Worm (Caenorhabditis elegans) whole organism, L4 larva: ENCODE measurements around the gene unc-1.

ENCODE experiments used
- D1046.2 ChIP-seq: fragments of 200-800 bp; sonication (Bioruptor generic); IDR thresholded peaks from 2 replicates; pipeline ENCODE4 v1.3.6; 2022; ENCODE audit warnings: missing genetic modification characterization, missing compliant biosample characterization
- F10B5.3 ChIP-seq: sonication (generic microtip); optimal IDR thresholded peaks from 2 replicates; lab custom pipeline; 2016; ENCODE audit warnings: mild to moderate bottlenecking, missing genetic modification characterization, missing compliant biosample characterization
- F26F4.8 ChIP-seq: fragments of 200-800 bp; sonication (Bioruptor generic); conservative IDR thresholded peaks from 2 replicates; pipeline ENCODE4 v1.3.6; 2022; ENCODE audit warnings: missing genetic modification characterization, missing compliant biosample characterization
- F37D6.2 ChIP-seq: sonication (generic microtip); optimal IDR thresholded peaks from 2 replicates; lab custom pipeline; 2016; ENCODE audit warnings: mild to moderate bottlenecking, missing genetic modification characterization, missing compliant biosample characterization
- Y5F2A.4 ChIP-seq: fragments of 200-800 bp; sonication (Bioruptor generic); optimal IDR thresholded peaks from 2 replicates; lab custom pipeline; 2018; ENCODE audit warnings: mild to moderate bottlenecking, missing genetic modification characterization, missing compliant biosample characterization
- ZK337.2 ChIP-seq: fragments of 200-800 bp; sonication (Bioruptor generic); IDR thresholded peaks from 2 replicates; pipeline ENCODE4 v1.3.6; 2022; ENCODE audit warnings: missing genetic modification reagents, missing genetic modification characterization, missing compliant biosample characterization
- aha-1 ChIP-seq: fragments of 150-350 bp; peaks from one replicate; lab custom pipeline; 2014; ENCODE audit warnings: missing biosample characterization, missing genetic modification characterization
- aly-2 ChIP-seq: sonication (generic microtip); optimal IDR thresholded peaks from 2 replicates; lab custom pipeline; 2018; ENCODE audit warnings: missing biosample characterization, missing genetic modification characterization
- ceh-20 ChIP-seq: fragments of 200-800 bp; sonication (Bioruptor generic); IDR thresholded peaks from 2 replicates; pipeline ENCODE4 v1.3.6; 2022; ENCODE audit warnings: missing genetic modification reagents, missing genetic modification characterization, missing compliant biosample characterization
- ceh-28 ChIP-seq: fragments of 150-350 bp; optimal IDR thresholded peaks from 2 replicates; lab custom pipeline; 2014; ENCODE audit warnings: missing biosample characterization, missing genetic modification reagents, missing genetic modification characterization
- ceh-62 ChIP-seq: sonication (generic microtip); optimal IDR thresholded peaks from 2 replicates; lab custom pipeline; 2017; ENCODE audit warnings: missing biosample characterization, missing genetic modification characterization
- ceh-82 ChIP-seq: sonication (generic microtip); optimal IDR thresholded peaks from 2 replicates; lab custom pipeline; 2017; ENCODE audit warnings: missing biosample characterization, missing genetic modification characterization
- ces-1 ChIP-seq: fragments of 150-350 bp; sonication (generic microtip); optimal IDR thresholded peaks from 4 replicates; lab custom pipeline; 2014; ENCODE audit warnings: missing biosample characterization, missing genetic modification reagents, missing genetic modification characterization
- cey-2 ChIP-seq: sonication (generic microtip); optimal IDR thresholded peaks from 3 replicates; lab custom pipeline; 2017; ENCODE audit warnings: missing genetic modification characterization, mild to moderate bottlenecking, missing compliant biosample characterization, antibody characterized with exemption, borderline replicate concordance; ENCODE audit not compliant: insufficient read depth
- ctbp-1 ChIP-seq: fragments of 200-800 bp; sonication (Bioruptor generic); IDR thresholded peaks from 2 replicates; pipeline ENCODE4 v1.3.6; 2022; ENCODE audit warnings: missing genetic modification reagents, missing genetic modification characterization, missing compliant biosample characterization
- daf-16 ChIP-seq, 3 experiments: sonication (generic microtip); optimal IDR thresholded peaks; 2 replicates each; lab custom pipeline; 2016 to 2017; ENCODE audit warnings: missing genetic modification characterization in 3 of 3, missing genetic modification reagents in 3 of 3, mild to moderate bottlenecking in 2 of 3, missing compliant biosample characterization in 2 of 3, missing biosample characterization in 1 of 3, moderate library complexity in 1 of 3
- daf-19 ChIP-seq: fragments of 200-800 bp; sonication (Bioruptor generic); conservative IDR thresholded peaks from 2 replicates; pipeline ENCODE4 v1.3.6; 2022; ENCODE audit warnings: missing genetic modification characterization, missing compliant biosample characterization
- daf-8 ChIP-seq: fragments of 200-800 bp; sonication (Bioruptor generic); IDR thresholded peaks from 2 replicates; pipeline ENCODE4 v1.3.6; 2022; ENCODE audit warnings: missing genetic modification characterization, missing compliant biosample characterization
- dmd-6 ChIP-seq: fragments of 200-800 bp; sonication (Bioruptor generic); IDR thresholded peaks from 2 replicates; pipeline ENCODE4 v1.3.6; 2022; ENCODE audit warnings: missing genetic modification reagents, missing genetic modification characterization, missing compliant biosample characterization
- dmd-9 ChIP-seq: fragments of 200-800 bp; sonication (Bioruptor generic); IDR thresholded peaks from 2 replicates; pipeline ENCODE4 v1.3.6; 2022; ENCODE audit warnings: missing genetic modification reagents, missing genetic modification characterization, missing compliant biosample characterization
- duxl-1 ChIP-seq: sonication (generic microtip); optimal IDR thresholded peaks from 2 replicates; lab custom pipeline; 2016; ENCODE audit warnings: mild to moderate bottlenecking, missing genetic modification characterization, moderate library complexity, missing compliant biosample characterization; ENCODE audit not compliant: poor library complexity
- egl-27 ChIP-seq: sonication (generic microtip); optimal IDR thresholded peaks from 3 replicates; lab custom pipeline; 2017; ENCODE audit warnings: missing biosample characterization, missing genetic modification reagents, missing genetic modification characterization
- fkh-10 ChIP-seq: fragments of 150-350 bp; optimal IDR thresholded peaks from 2 replicates; lab custom pipeline; 2014; ENCODE audit warnings: missing biosample characterization, missing genetic modification reagents, missing genetic modification characterization
- gei-8 ChIP-seq: fragments of 200-800 bp; sonication (Bioruptor generic); optimal IDR thresholded peaks from 2 replicates; lab custom pipeline; 2018; ENCODE audit warnings: mild to moderate bottlenecking, missing genetic modification characterization, missing compliant biosample characterization
- hif-1 ChIP-seq, 2 experiments: sonication (generic microtip); optimal IDR thresholded peaks; 2 replicates each; lab custom pipeline; 2016 to 2017; ENCODE audit warnings: missing compliant biosample characterization in 2 of 2, missing genetic modification characterization in 2 of 2, missing genetic modification reagents in 2 of 2, missing genotype in 2 of 2, mild to moderate bottlenecking in 1 of 2
- hlh-11 ChIP-seq: fragments of 200-800 bp; sonication (Bioruptor generic); optimal IDR thresholded peaks from 2 replicates; lab custom pipeline; 2018; ENCODE audit warnings: mild to moderate bottlenecking, missing genetic modification characterization, missing compliant biosample characterization
- lim-7 ChIP-seq: fragments of 200-800 bp; sonication (Bioruptor generic); IDR thresholded peaks from 2 replicates; pipeline ENCODE4 v1.3.6; 2022; ENCODE audit warnings: missing genetic modification characterization, missing compliant biosample characterization
- lin-29 ChIP-seq: fragments of 200-800 bp; sonication (Bioruptor generic); IDR thresholded peaks from 2 replicates; pipeline ENCODE4 v1.3.6; 2022; ENCODE audit warnings: missing genetic modification reagents, missing genetic modification characterization, missing compliant biosample characterization
- mes-2 ChIP-seq: sonication (generic microtip); optimal IDR thresholded peaks from 2 replicates; lab custom pipeline; 2016; ENCODE audit warnings: missing genotype, mild to moderate bottlenecking, missing genetic modification characterization, missing compliant biosample characterization; ENCODE audit not compliant: poor library complexity, severe bottlenecking
- mxl-3 ChIP-seq: fragments of 200-800 bp; sonication (Bioruptor generic); optimal IDR thresholded peaks from 2 replicates; lab custom pipeline; 2018; ENCODE audit warnings: mild to moderate bottlenecking, missing genetic modification characterization, missing compliant biosample characterization
- nhr-102 ChIP-seq: sonication (generic microtip); optimal IDR thresholded peaks from 2 replicates; lab custom pipeline; 2016; ENCODE audit warnings: mild to moderate bottlenecking, missing genetic modification characterization, moderate library complexity, missing compliant biosample characterization
- nhr-11 ChIP-seq: fragments of 150-350 bp; optimal IDR thresholded peaks from 2 replicates; lab custom pipeline; 2014; ENCODE audit warnings: missing biosample characterization, missing genetic modification characterization
- nhr-111 ChIP-seq: fragments of 200-800 bp; sonication (Bioruptor generic); optimal IDR thresholded peaks from 2 replicates; lab custom pipeline; 2018; ENCODE audit warnings: mild to moderate bottlenecking, missing genetic modification characterization, missing compliant biosample characterization
- nhr-25 ChIP-seq: sonication (generic microtip); optimal IDR thresholded peaks from 2 replicates; lab custom pipeline; 2017; ENCODE audit warnings: missing genetic modification characterization, mild to moderate bottlenecking, missing compliant biosample characterization, antibody characterized with exemption, moderate library complexity, borderline replicate concordance; ENCODE audit not compliant: insufficient read depth
- nhr-28 ChIP-seq: fragments of 150-350 bp; optimal IDR thresholded peaks from 2 replicates; lab custom pipeline; 2014; ENCODE audit warnings: missing biosample characterization, missing genetic modification characterization
- nhr-42 ChIP-seq: fragments of 200-800 bp; sonication (Bioruptor generic); IDR thresholded peaks from 2 replicates; pipeline ENCODE4 v1.3.6; 2022; ENCODE audit warnings: missing genetic modification characterization, missing compliant biosample characterization
- nhr-77 ChIP-seq: fragments of 150-350 bp; optimal IDR thresholded peaks from 2 replicates; lab custom pipeline; 2014; ENCODE audit warnings: missing biosample characterization, missing genetic modification characterization
- pha-4 ChIP-seq, 2 experiments: fragments of 150-350 bp in 1 of 2; fragments of 200-800 bp in 1 of 2; sonication (Bioruptor generic) in 1 of 2; IDR thresholded peaks in 1 of 2; optimal IDR thresholded peaks in 1 of 2; 2 replicates each; pipeline versions ENCODE4 v1.3.6 to Lab custom; 2014 to 2022; ENCODE audit warnings: missing genetic modification characterization in 2 of 2, missing genetic modification reagents in 2 of 2, missing biosample characterization in 1 of 2, missing compliant biosample characterization in 1 of 2
- pqm-1 ChIP-seq: sonication (generic microtip); optimal IDR thresholded peaks from 2 replicates; lab custom pipeline; 2017; ENCODE audit warnings: missing biosample characterization, missing genetic modification characterization
- rbr-2 ChIP-seq: sonication (generic microtip); optimal IDR thresholded peaks from 2 replicates; lab custom pipeline; 2016; ENCODE audit warnings: missing genotype, missing genetic modification characterization, missing compliant biosample characterization
- saeg-2 ChIP-seq: fragments of 200-800 bp; sonication (Bioruptor generic); IDR thresholded peaks from 2 replicates; pipeline ENCODE4 v1.3.6; 2022; ENCODE audit warnings: missing genetic modification reagents, missing genetic modification characterization, missing compliant biosample characterization
- set-16 ChIP-seq: fragments of 200-800 bp; sonication (Bioruptor generic); IDR thresholded peaks from 2 replicates; pipeline ENCODE4 v1.3.6; 2022; ENCODE audit warnings: missing genetic modification reagents, missing genetic modification characterization, missing compliant biosample characterization
- skn-1 ChIP-seq: fragments of 150-350 bp; optimal IDR thresholded peaks from 2 replicates; lab custom pipeline; 2014; ENCODE audit warnings: missing biosample characterization, missing genetic modification characterization
- tag-97 ChIP-seq: fragments of 200-800 bp; sonication (Bioruptor generic); IDR thresholded peaks from 2 replicates; pipeline ENCODE4 v1.3.6; 2022; ENCODE audit warnings: missing genetic modification characterization, missing compliant biosample characterization
- unc-39 ChIP-seq: sonication (generic microtip); optimal IDR thresholded peaks from 2 replicates; lab custom pipeline; 2017; ENCODE audit warnings: missing biosample characterization, missing genetic modification characterization
- zfp-3 ChIP-seq: fragments of 200-800 bp; sonication (Bioruptor generic); conservative IDR thresholded peaks from 2 replicates; pipeline ENCODE4 v1.3.6; 2022; ENCODE audit warnings: missing genetic modification reagents, missing genetic modification characterization, missing compliant biosample characterization
- ztf-11 ChIP-seq: fragments of 150-350 bp; optimal IDR thresholded peaks from 2 replicates; lab custom pipeline; 2014; ENCODE audit warnings: missing biosample characterization, missing genetic modification characterization
- ztf-7 ChIP-seq: fragments of 150-350 bp; optimal IDR thresholded peaks from 2 replicates; lab custom pipeline; 2014; ENCODE audit warnings: missing biosample characterization, missing genetic modification characterization

Gene unc-1

DNA sequence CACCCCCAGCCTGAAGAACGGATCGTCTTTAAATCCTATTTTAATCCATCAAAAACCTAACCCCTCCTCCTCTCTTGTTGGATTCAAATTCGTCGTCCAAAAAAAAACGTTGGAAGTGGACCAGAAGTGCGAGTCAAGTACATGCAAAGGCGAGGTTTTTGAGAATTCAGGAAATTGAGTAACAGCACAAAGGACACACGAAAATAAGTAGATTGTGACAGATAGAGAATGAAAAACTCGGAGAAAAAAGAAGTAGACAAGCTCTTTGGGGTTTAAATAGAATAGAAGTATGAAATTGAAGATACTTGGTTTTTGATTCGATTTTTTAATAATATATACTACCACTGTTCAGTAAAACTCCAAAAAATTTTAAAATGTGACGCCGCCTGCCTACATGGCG lies 47.5 kb downstream of the unc-1 start:
- TF ChIP-seq daf-8 (GFP tag; lab: Robert Waterston, UW) (no peak), ctbp-1 (peak; percentile 41; the same call in 1 of the 2 replicates), hif-1 (tag; optimal IDR thresholded peaks at IDR 0.05; lab: Kevin White, UChicago) (no peak), fkh-10 (GFP tag; lab: Kevin White, UChicago) (peak; percentile 89), ces-1 (GFP tag; lab: Kevin White, UChicago) (peak; percentile 36), daf-16 (GFP tag; optimal IDR thresholded peaks at IDR 0.05; lab: Kevin White, UChicago) (no peak), daf-16 (tag; optimal IDR thresholded peaks at IDR 0.05; lab: Kevin White, UChicago) (no peak), D1046.2 (no peak)

DNA sequence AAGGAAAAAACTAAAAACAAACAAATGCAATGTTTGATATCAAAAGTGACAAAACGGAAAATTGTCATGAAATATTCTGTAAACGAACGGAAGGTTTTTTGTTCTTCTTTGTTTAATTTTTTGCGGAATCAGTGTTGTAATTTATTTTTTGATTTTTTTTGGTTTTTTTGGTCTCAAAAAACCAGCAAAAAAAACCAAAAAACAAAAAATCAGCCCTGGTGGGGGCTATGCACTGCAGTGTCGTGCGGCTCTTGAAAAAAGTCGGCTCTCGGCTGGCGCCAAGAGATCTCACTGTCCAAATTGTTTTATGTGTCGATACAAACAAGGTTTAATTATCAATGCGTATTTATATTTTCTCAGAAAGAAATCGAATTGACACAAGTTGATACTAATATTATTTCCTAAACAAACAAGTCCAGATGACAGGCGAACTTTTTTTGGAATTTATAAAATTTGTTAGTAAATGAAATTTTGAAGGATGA lies 49.8 kb downstream of the unc-1 start:
- TF ChIP-seq pha-4 (GFP tag; IDR thresholded peaks at IDR 0.05; lab: Robert Waterston, UW) (peak; percentile 40; the same call in 1 of the 2 replicates), pha-4 (tag; optimal IDR thresholded peaks at IDR 0.05; lab: Kevin White, UChicago) (no peak), nhr-77 (tag; lab: Kevin White, UChicago) (peak; percentile 52), tag-97 (no peak), mes-2 (peak; percentile 22), ztf-7 (no peak), lim-7 (GFP tag; lab: Robert Waterston, UW) (0 out of 2 replicates have a peak, but pooled peaks have one; percentile 53), saeg-2 (peak; percentile 58; the same call in 1 of the 2 replicates), gei-8 (peak; percentile 38), ceh-20 (GFP tag; lab: Robert Waterston, UW) (no peak), ces-1 (GFP tag; lab: Kevin White, UChicago) (no peak), rbr-2 (no peak), egl-27 (no peak), hlh-11 (tag; lab: Kevin White, UChicago) (peak; percentile 27), nhr-111 (GFP tag; lab: Kevin White, UChicago) (no peak), lin-29 (GFP tag; lab: Robert Waterston, UW) (no peak), pqm-1 (tag; lab: Kevin White, UChicago) (no peak), aha-1 (tag; lab: Kevin White, UChicago) (peak; percentile 40), daf-19 (GFP tag; lab: Robert Waterston, UW) (no peak), ceh-62 (no peak), duxl-1 (no peak), nhr-11 (tag; lab: Kevin White, UChicago) (no peak), F10B5.3 (tag; lab: Kevin White, UChicago) (no peak), skn-1 (tag; lab: Kevin White, UChicago) (no peak), cey-2 (tag; lab: Kevin White, UChicago) (no peak), aly-2 (tag; lab: Kevin White, UChicago) (no peak), dmd-6 (GFP tag; lab: Robert Waterston, UW) (peak; percentile 39; the same call in 1 of the 2 replicates), nhr-102 (tag; lab: Kevin White, UChicago) (peak; percentile 73), ceh-82 (tag; lab: Kevin White, UChicago) (no peak), mxl-3 (GFP tag; lab: Kevin White, UChicago) (no peak), ceh-28 (tag; lab: Kevin White, UChicago) (no peak), nhr-42 (GFP tag; lab: Robert Waterston, UW) (peak; percentile 40; the same call in 1 of the 2 replicates), dmd-9 (GFP tag; lab: Robert Waterston, UW) (peak; percentile 45; the same call in 1 of the 2 replicates), F26F4.8 (GFP tag; lab: Robert Waterston, UW) (no peak), Y5F2A.4 (GFP tag; lab: Kevin White, UChicago) (peak; percentile 38), set-16 (GFP tag; lab: Robert Waterston, UW) (no peak), zfp-3 (peak; percentile 91), unc-39 (tag; lab: Kevin White, UChicago) (no peak), ztf-11 (tag; lab: Kevin White, UChicago) (no peak), nhr-25 (tag; lab: Kevin White, UChicago) (no peak), nhr-28 (peak; percentile 13), ZK337.2 (GFP tag; lab: Robert Waterston, UW) (no peak), F37D6.2 (tag; lab: Kevin White, UChicago) (no peak)
